Worm (Caenorhabditis elegans) whole organism, late embryonic: ENCODE measurements around the gene rps-27.

Source experiments
- K02D7.2 ChIP-seq: sonication (generic microtip); optimal IDR thresholded peaks from 2 replicates; lab custom pipeline; 2017; ENCODE audit warnings: mild to moderate bottlenecking, missing genetic modification characterization, missing compliant biosample characterization
- T23F11.4 ChIP-seq: fragments of 200-800 bp; sonication (Bioruptor generic); optimal IDR thresholded peaks from 2 replicates; lab custom pipeline; 2018; ENCODE audit warnings: mild to moderate bottlenecking, missing genetic modification characterization, missing compliant biosample characterization
- ahr-1 ChIP-seq: sonication (generic microtip); optimal IDR thresholded peaks from 2 replicates; lab custom pipeline; 2016; ENCODE audit warnings: missing genetic modification characterization, missing compliant biosample characterization
- ama-1 ChIP-seq: fragments of 150-350 bp; optimal IDR thresholded peaks from 2 replicates; lab custom pipeline; 2014
- ceh-14 ChIP-seq: sonication (generic microtip); optimal IDR thresholded peaks from 2 replicates; lab custom pipeline; 2016; ENCODE audit warnings: missing genotype, missing genetic modification characterization, missing compliant biosample characterization
- ceh-18 ChIP-seq: sonication (generic microtip); optimal IDR thresholded peaks from 2 replicates; lab custom pipeline; 2016; ENCODE audit warnings: missing genetic modification characterization, missing compliant biosample characterization
- ceh-19 ChIP-seq: fragments of 200-800 bp; sonication (Bioruptor generic); optimal IDR thresholded peaks from 2 replicates; lab custom pipeline; 2018; ENCODE audit warnings: mild to moderate bottlenecking, missing genetic modification characterization, missing compliant biosample characterization
- ceh-2 ChIP-seq: sonication (generic microtip); optimal IDR thresholded peaks from 2 replicates; lab custom pipeline; 2016; ENCODE audit warnings: missing genotype, missing genetic modification characterization, missing compliant biosample characterization
- ceh-24 ChIP-seq: sonication (generic microtip); optimal IDR thresholded peaks from 2 replicates; lab custom pipeline; 2016; ENCODE audit warnings: mild to moderate bottlenecking, missing genetic modification characterization, missing compliant biosample characterization
- ceh-31 ChIP-seq: sonication (generic microtip); optimal IDR thresholded peaks from 2 replicates; lab custom pipeline; 2016; ENCODE audit warnings: missing genetic modification characterization, missing compliant biosample characterization
- ceh-48 ChIP-seq: sonication (generic microtip); optimal IDR thresholded peaks from 2 replicates; lab custom pipeline; 2016; ENCODE audit warnings: missing genetic modification characterization, inconsistent platforms, missing compliant biosample characterization
- ceh-6 ChIP-seq: fragments of 200-800 bp; sonication (Bioruptor generic); optimal IDR thresholded peaks from 2 replicates; lab custom pipeline; 2018; ENCODE audit warnings: mild to moderate bottlenecking, missing genetic modification characterization, missing compliant biosample characterization
- ceh-9 ChIP-seq: sonication (generic microtip); optimal IDR thresholded peaks from 2 replicates; lab custom pipeline; 2016; ENCODE audit warnings: mild to moderate bottlenecking, missing genetic modification characterization, inconsistent platforms, missing compliant biosample characterization
- che-1 ChIP-seq: sonication (generic microtip); optimal IDR thresholded peaks from 2 replicates; lab custom pipeline; 2016; ENCODE audit warnings: mild to moderate bottlenecking, missing genetic modification characterization, missing compliant biosample characterization
- dmd-4 ChIP-seq: sonication (generic microtip); optimal IDR thresholded peaks from 2 replicates; lab custom pipeline; 2016; ENCODE audit warnings: borderline replicate concordance, missing genetic modification characterization, missing compliant biosample characterization
- dve-1 ChIP-seq: sonication (generic microtip); optimal IDR thresholded peaks from 2 replicates; lab custom pipeline; 2017; ENCODE audit warnings: antibody characterized with exemption, mild to moderate bottlenecking, missing genetic modification characterization, missing compliant biosample characterization
- elt-2 ChIP-seq: sonication (generic microtip); optimal IDR thresholded peaks from 2 replicates; lab custom pipeline; 2016; ENCODE audit warnings: missing genetic modification reagents, missing genetic modification characterization, missing compliant biosample characterization
- elt-4 ChIP-seq: sonication (generic microtip); optimal IDR thresholded peaks from 2 replicates; lab custom pipeline; 2016; ENCODE audit warnings: missing genetic modification characterization, missing compliant biosample characterization
- ets-4 ChIP-seq: sonication (generic microtip); optimal IDR thresholded peaks from 2 replicates; lab custom pipeline; 2016; ENCODE audit warnings: missing genetic modification characterization, missing compliant biosample characterization
- eyg-1 ChIP-seq: sonication (generic microtip); optimal IDR thresholded peaks from 2 replicates; lab custom pipeline; 2016; ENCODE audit warnings: missing genotype, missing genetic modification characterization, missing compliant biosample characterization
- fkh-10 ChIP-seq: fragments of 150-350 bp; optimal IDR thresholded peaks from 2 replicates; lab custom pipeline; 2014; ENCODE audit warnings: missing biosample characterization, missing genetic modification reagents, missing genetic modification characterization
- fkh-6 ChIP-seq: sonication (generic microtip); optimal IDR thresholded peaks from 2 replicates; lab custom pipeline; 2016; ENCODE audit warnings: missing genetic modification characterization, missing compliant biosample characterization
- hlh-13 ChIP-seq: fragments of 200-800 bp; sonication (Bioruptor generic); optimal IDR thresholded peaks from 2 replicates; lab custom pipeline; 2018; ENCODE audit warnings: mild to moderate bottlenecking, missing genetic modification characterization, missing compliant biosample characterization
- hlh-30 ChIP-seq: sonication (generic microtip); optimal IDR thresholded peaks from 2 replicates; lab custom pipeline; 2017; ENCODE audit warnings: antibody characterized with exemption, missing genetic modification characterization, missing compliant biosample characterization; ENCODE audit not compliant: insufficient read depth
- hlh-8 ChIP-seq: sonication (generic microtip); optimal IDR thresholded peaks from 2 replicates; lab custom pipeline; 2016; ENCODE audit warnings: missing genotype, missing genetic modification characterization, missing compliant biosample characterization
- lin-11 ChIP-seq: fragments of 200-800 bp; sonication (Bioruptor generic); optimal IDR thresholded peaks from 2 replicates; lab custom pipeline; 2018; ENCODE audit warnings: mild to moderate bottlenecking, missing genetic modification characterization, missing compliant biosample characterization
- nfya-1 ChIP-seq: sonication (generic microtip); optimal IDR thresholded peaks from 2 replicates; lab custom pipeline; 2017; ENCODE audit warnings: missing genetic modification characterization, mild to moderate bottlenecking, missing compliant biosample characterization, antibody characterized with exemption, moderate library complexity
- pag-3 ChIP-seq: sonication (generic microtip); optimal IDR thresholded peaks from 2 replicates; lab custom pipeline; 2016; ENCODE audit warnings: missing compliant biosample characterization, missing genetic modification characterization, borderline replicate concordance
- pha-4 ChIP-seq: fragments of 150-350 bp; optimal IDR thresholded peaks from 2 replicates; lab custom pipeline; 2018; ENCODE audit warnings: missing biosample characterization, missing genetic modification reagents, missing genetic modification characterization
- pqm-1 ChIP-seq: sonication (generic microtip); optimal IDR thresholded peaks from 2 replicates; lab custom pipeline; 2016; ENCODE audit warnings: missing genetic modification characterization, missing compliant biosample characterization
- pros-1 ChIP-seq: fragments of 150-350 bp; optimal IDR thresholded peaks from 2 replicates; lab custom pipeline; 2014; ENCODE audit warnings: missing biosample characterization, missing genetic modification reagents, missing genetic modification characterization
- rnt-1 ChIP-seq: sonication (generic microtip); optimal IDR thresholded peaks from 2 replicates; lab custom pipeline; 2016; ENCODE audit warnings: missing genetic modification characterization, missing compliant biosample characterization
- sox-2 ChIP-seq: fragments of 200-800 bp; sonication (Bioruptor generic); IDR thresholded peaks from 2 replicates; pipeline ENCODE4 v1.3.6; 2022; ENCODE audit warnings: missing genetic modification reagents, missing genetic modification characterization, missing compliant biosample characterization
- sox-4 ChIP-seq: sonication (generic microtip); optimal IDR thresholded peaks from 2 replicates; lab custom pipeline; 2017; ENCODE audit warnings: mild to moderate bottlenecking, missing genetic modification characterization, inconsistent platforms, missing compliant biosample characterization
- tbx-2 ChIP-seq: sonication (generic microtip); optimal IDR thresholded peaks from 2 replicates; lab custom pipeline; 2016; ENCODE audit warnings: missing genetic modification characterization, missing compliant biosample characterization
- unc-3 ChIP-seq, 2 experiments: fragments of 200-800 bp in 1 of 2; sonication (Bioruptor generic) in 1 of 2; sonication (generic microtip) in 1 of 2; conservative IDR thresholded peaks in 1 of 2; optimal IDR thresholded peaks in 1 of 2; 2 replicates each; pipeline versions ENCODE4 v1.3.6 to Lab custom; 2016 to 2022; ENCODE audit warnings: missing compliant biosample characterization in 2 of 2, missing genetic modification characterization in 2 of 2, missing genetic modification reagents in 1 of 2
- unc-55 ChIP-seq: sonication (generic microtip); optimal IDR thresholded peaks from 2 replicates; lab custom pipeline; 2017; ENCODE audit warnings: missing biosample characterization, missing genetic modification reagents, missing genetic modification characterization
- unc-86 ChIP-seq: sonication (generic microtip); optimal IDR thresholded peaks from 2 replicates; lab custom pipeline; 2016; ENCODE audit warnings: missing genetic modification characterization, missing compliant biosample characterization
- zip-5 ChIP-seq: sonication (generic microtip); optimal IDR thresholded peaks from 2 replicates; lab custom pipeline; 2016; ENCODE audit warnings: missing genetic modification characterization, missing compliant biosample characterization
- ztf-16 ChIP-seq: sonication (generic microtip); optimal IDR thresholded peaks from 2 replicates; lab custom pipeline; 2017; ENCODE audit warnings: missing genetic modification characterization, missing compliant biosample characterization

The rps-27 gene

ce11 chrV:104474-104873 is 597 bp upstream of the rps-27 start, which contains the start of gene picd-1 (continued):
- no peak for TF ChIP-seq sox-4 (tag; lab: Kevin White, UChicago)
- peak; percentile 0 for TF ChIP-seq zip-5
- TF ChIP-seq unc-86 (tag; lab: Kevin White, UChicago), result no peak
- TF ChIP-seq pha-4 (tag; lab: Kevin White, UChicago), result no peak
- TF ChIP-seq fkh-6, result no peak
- TF ChIP-seq ceh-48 (tag; lab: Kevin White, UChicago), result no peak
- peak; percentile 9 for TF ChIP-seq unc-55 (GFP tag; lab: Kevin White, UChicago)
- TF ChIP-seq ets-4, result no peak
- no peak for TF ChIP-seq ahr-1
- TF ChIP-seq dve-1, result peak; percentile 17
- TF ChIP-seq fkh-10 (GFP tag; lab: Kevin White, UChicago), result no peak
- no peak for TF ChIP-seq hlh-13 (GFP tag; lab: Kevin White, UChicago)
- TF ChIP-seq sox-2 (GFP tag; lab: Robert Waterston, UW), result no peak
- TF ChIP-seq hlh-30 (tag; lab: Kevin White, UChicago), result no peak
- no peak for TF ChIP-seq ama-1 (lab: Kevin White, UChicago)
- TF ChIP-seq eyg-1 (tag; lab: Kevin White, UChicago), result no peak
- TF ChIP-seq pag-3 (tag; lab: Kevin White, UChicago), result no peak
- no peak for TF ChIP-seq T23F11.4 (GFP tag; lab: Kevin White, UChicago)
- TF ChIP-seq ceh-6 (GFP tag; lab: Kevin White, UChicago), result no peak
- TF ChIP-seq nfya-1 (tag; lab: Kevin White, UChicago), result peak; percentile 66
- peak; percentile 23 for TF ChIP-seq ztf-16
- no peak for TF ChIP-seq elt-2 (tag; lab: Kevin White, UChicago)

ce11 chrV:103043-103702 is 704 bp downstream of the rps-27 start:
- TF ChIP-seq unc-3 (GFP tag; conservative IDR thresholded peaks at IDR 0.05; lab: Robert Waterston, UW) (no peak), unc-3 (tag; optimal IDR thresholded peaks at IDR 0.05; lab: Kevin White, UChicago) (no peak), pros-1 (no peak), ceh-24 (tag; lab: Kevin White, UChicago) (no peak), fkh-10 (GFP tag; lab: Kevin White, UChicago) (no peak), ceh-14 (tag; lab: Kevin White, UChicago) (no peak), ceh-9 (tag; lab: Kevin White, UChicago) (no peak), elt-4 (tag; lab: Kevin White, UChicago) (no peak), tbx-2 (no peak), hlh-8 (tag; lab: Kevin White, UChicago) (no peak), ahr-1 (no peak), K02D7.2 (tag; lab: Kevin White, UChicago) (no peak), dmd-4 (tag; lab: Kevin White, UChicago) (no peak), fkh-6 (no peak), ets-4 (no peak), ceh-18 (tag; lab: Kevin White, UChicago) (no peak), rnt-1 (no peak), pqm-1 (no peak), nfya-1 (tag; lab: Kevin White, UChicago) (no peak), lin-11 (tag; lab: Kevin White, UChicago) (no peak)

DNA sequence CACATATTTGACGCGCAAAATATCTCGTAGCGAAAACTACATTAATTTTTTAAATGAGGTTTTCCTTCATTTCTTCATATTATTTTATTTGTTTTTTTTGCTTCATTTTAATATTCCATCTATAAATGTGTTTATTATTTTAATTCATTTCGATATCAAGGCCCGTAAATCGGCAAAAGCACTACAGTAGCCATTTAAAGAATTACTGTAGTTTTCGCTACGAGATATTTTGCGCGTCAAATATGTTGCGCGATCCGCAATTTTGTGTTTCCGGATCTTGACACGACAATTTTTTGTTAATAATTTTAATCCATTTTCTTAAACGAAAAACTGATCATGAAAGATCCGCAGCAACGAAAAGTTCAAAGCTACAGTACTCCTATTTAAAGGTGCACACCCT is 1.7 kb downstream of the rps-27 start:
- TF ChIP-seq ceh-31 (tag; lab: Kevin White, UChicago) (no peak), elt-4 (tag; lab: Kevin White, UChicago) (no peak), rnt-1 (no peak), hlh-30 (tag; lab: Kevin White, UChicago) (no peak), che-1 (tag; lab: Kevin White, UChicago) (no peak), ceh-19 (GFP tag; lab: Kevin White, UChicago) (no peak), elt-2 (tag; lab: Kevin White, UChicago) (no peak), ceh-2 (tag; lab: Kevin White, UChicago) (no peak), ceh-18 (tag; lab: Kevin White, UChicago) (no peak)
